Fruit fly (Drosophila melanogaster): ENCODE measurements around the gene CG14050.

The CG14050 gene

DNA sequence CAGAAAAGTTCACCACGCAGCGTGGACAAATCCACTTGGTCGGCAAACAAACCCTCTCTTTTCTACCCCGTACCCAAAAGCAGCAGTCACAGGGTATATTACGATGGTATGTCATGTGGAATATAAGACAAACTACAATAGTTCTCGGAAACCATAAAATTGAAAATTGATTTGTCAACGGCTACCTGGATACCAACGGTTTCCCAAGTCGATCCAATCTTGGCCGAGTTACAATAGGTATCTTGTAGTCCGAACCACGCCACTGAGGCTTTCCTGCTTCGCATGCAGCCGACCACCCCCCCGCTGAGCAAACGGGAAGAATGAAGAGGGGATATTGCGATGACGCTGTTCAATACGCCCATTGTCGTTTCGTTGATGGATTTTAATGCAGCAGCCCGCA lies 7.6 kb downstream of the CG14050 start (continued):
- TF ChIP-seq CG3847 (GFP tag; IDR thresholded peaks at IDR 0.05) (peak; percentile 40), CG9932 (GFP tag; IDR thresholded peaks at IDR 0.05) (0 out of 2 replicates have a peak, but pooled peaks have one; percentile 8), pros (GFP tag; optimal IDR thresholded peaks at IDR 0.05) (peak; percentile 89), CG6272 (GFP tag; IDR thresholded peaks at IDR 0.05) (peak; percentile 72), Six4 (GFP tag; optimal IDR thresholded peaks at IDR 0.05) (peak; percentile 11), vvl (GFP tag; IDR thresholded peaks at IDR 0.05) (peak; percentile 90), zen2 (GFP tag; IDR thresholded peaks at IDR 0.05; ENCODE audit: partially characterized antibody) (no peak), Mes4 (GFP tag; optimal IDR thresholded peaks at IDR 0.05) (peak; percentile 52), Dll (GFP tag; IDR thresholded peaks at IDR 0.05; ENCODE audit: partially characterized antibody) (no peak), CG16863 (GFP tag; optimal IDR thresholded peaks at IDR 0.05) (peak; percentile 69), Hmx (GFP tag; optimal IDR thresholded peaks at IDR 0.05) (no peak), E2f2 (GFP tag; IDR thresholded peaks at IDR 0.05) (0 out of 2 replicates have a peak, but pooled peaks have one; percentile 23), MBD-R2 (GFP tag; IDR thresholded peaks at IDR 0.05) (no peak), CG9609 (GFP tag; optimal IDR thresholded peaks at IDR 0.05) (no peak), Gsc (GFP tag; IDR thresholded peaks at IDR 0.05) (peak; percentile 71), CoRest (tag; optimal IDR thresholded peaks at IDR 0.05) (peak; percentile 24), jing (GFP tag; optimal IDR thresholded peaks at IDR 0.05) (peak; percentile 45), CG16815 (GFP tag; optimal IDR thresholded peaks at IDR 0.05) (peak; percentile 51), stwl (tag; optimal IDR thresholded peaks at IDR 0.05) (no peak), CG9215 (GFP tag; IDR thresholded peaks at IDR 0.05) (peak; percentile 49; the same call in 1 of the 2 replicates), CG18764 (GFP tag; optimal IDR thresholded peaks at IDR 0.05) (no peak), scrt (GFP tag; optimal IDR thresholded peaks at IDR 0.05) (no peak), Doc2 (GFP tag; IDR thresholded peaks at IDR 0.05) (0 out of 2 replicates have a peak, but pooled peaks have one; percentile 12), CG10267 (tag; optimal IDR thresholded peaks at IDR 0.05) (peak; percentile 40), seq (GFP tag; IDR thresholded peaks at IDR 0.05) (no peak), CG7556 (GFP tag; optimal IDR thresholded peaks at IDR 0.05) (peak; percentile 23), run (tag; optimal IDR thresholded peaks at IDR 0.05) (no peak), CG15269 (tag; optimal IDR thresholded peaks at IDR 0.05) (no peak), CG15479 (GFP tag; optimal IDR thresholded peaks at IDR 0.05) (no peak), CG17328 (GFP tag; IDR thresholded peaks at IDR 0.05) (peak; percentile 80), sens (GFP tag) (peak; percentile 97), btn (GFP tag; optimal IDR thresholded peaks at IDR 0.05) (peak; percentile 11), Antp (GFP tag; optimal IDR thresholded peaks at IDR 0.05) (peak; percentile 82), cg (GFP tag; optimal IDR thresholded peaks at IDR 0.05) (no peak), Nf-YC (tag; optimal IDR thresholded peaks at IDR 0.05) (no peak), sim (GFP tag; IDR thresholded peaks at IDR 0.05) (peak; percentile 78), CG3281 (GFP tag; optimal IDR thresholded peaks at IDR 0.05) (no peak), trem (tag; optimal IDR thresholded peaks at IDR 0.05) (peak; percentile 20), prd (optimal IDR thresholded peaks at IDR 0.05) (no peak), prd (GFP tag; IDR thresholded peaks at IDR 0.05) (peak; percentile 91), HLH54F (GFP tag; optimal IDR thresholded peaks at IDR 0.05) (no peak), CG3065 (GFP tag; optimal IDR thresholded peaks at IDR 0.05) (no peak), Side (GFP tag; optimal IDR thresholded peaks at IDR 0.05) (peak; percentile 65), pfk (GFP tag; optimal IDR thresholded peaks at IDR 0.05) (no peak), nau (GFP tag; optimal IDR thresholded peaks at IDR 0.05) (no peak), CG9876 (GFP tag; optimal IDR thresholded peaks at IDR 0.05) (no peak), bbx (GFP tag; IDR thresholded peaks at IDR 0.05; ENCODE audit: partially characterized antibody) (no peak), CG12769 (tag; optimal IDR thresholded peaks at IDR 0.05) (peak; percentile 58), Myb (GFP tag; optimal IDR thresholded peaks at IDR 0.05) (no peak), unc-4 (GFP tag; IDR thresholded peaks at IDR 0.05; ENCODE audit: partially characterized antibody) (no peak), CG7271 (tag; optimal IDR thresholded peaks at IDR 0.05) (no peak), CG31388 (GFP tag; optimal IDR thresholded peaks at IDR 0.05) (no peak)
